Fruit fly (Drosophila melanogaster): ENCODE data around the gene Orct.

The Orct gene

dm6 chr3R:24272775-24273290 is 3.2 kb upstream of the Orct start, which contains the start of gene Orct2 (continued):
- no peak for TF ChIP-seq D19B (GFP tag; optimal IDR thresholded peaks at IDR 0.05)
- TF ChIP-seq CG10431 (GFP tag; optimal IDR thresholded peaks at IDR 0.05): no peak
- TF ChIP-seq gro (GFP tag; optimal IDR thresholded peaks at IDR 0.05): peak; percentile 49
- no peak for TF ChIP-seq gfzf (GFP tag; optimal IDR thresholded peaks at IDR 0.05)
- TF ChIP-seq CG3838 (GFP tag; optimal IDR thresholded peaks at IDR 0.05): no peak
- peak; percentile 74 for TF ChIP-seq nom (GFP tag; optimal IDR thresholded peaks at IDR 0.05)
- TF ChIP-seq CG2129 (GFP tag; IDR thresholded peaks at IDR 0.05; ENCODE audit: partially characterized antibody): no peak
- no peak for TF ChIP-seq CG9215 (GFP tag; IDR thresholded peaks at IDR 0.05)
- peak; percentile 60 for TF ChIP-seq Nf-YC (tag; optimal IDR thresholded peaks at IDR 0.05)
- TF ChIP-seq CTCF (GFP tag; optimal IDR thresholded peaks at IDR 0.05): no peak
- 0 out of 2 replicates have a peak, but pooled peaks have one; percentile 34 for TF ChIP-seq stc (GFP tag; IDR thresholded peaks at IDR 0.05)
- peak; percentile 56 for TF ChIP-seq CG5180 (GFP tag; optimal IDR thresholded peaks at IDR 0.05)
- no peak for TF ChIP-seq Ets65A (GFP tag)
- no peak for TF ChIP-seq CG7963 (GFP tag; IDR thresholded peaks at IDR 0.05; ENCODE audit: partially characterized antibody)
- TF ChIP-seq stwl (tag; optimal IDR thresholded peaks at IDR 0.05): no peak
- TF ChIP-seq Chrac-16 (GFP tag; optimal IDR thresholded peaks at IDR 0.05): no peak
- no peak for TF ChIP-seq lilli (GFP tag; optimal IDR thresholded peaks at IDR 0.05)
- TF ChIP-seq peb (GFP tag; IDR thresholded peaks at IDR 0.05): no peak
- no peak for TF ChIP-seq Ets97D (GFP tag; optimal IDR thresholded peaks at IDR 0.05)
- no peak for TF ChIP-seq ap (GFP tag; IDR thresholded peaks at IDR 0.05)
- TF ChIP-seq CG11456 (GFP tag; IDR thresholded peaks at IDR 0.05): no peak
- no peak for TF ChIP-seq CG10565 (GFP tag; optimal IDR thresholded peaks at IDR 0.05)
- TF ChIP-seq vvl (GFP tag; IDR thresholded peaks at IDR 0.05): no peak
- no peak for TF ChIP-seq CG7357 (GFP tag; IDR thresholded peaks at IDR 0.05)
- no peak for TF ChIP-seq ase (GFP tag; IDR thresholded peaks at IDR 0.05)
- TF ChIP-seq klu (GFP tag; IDR thresholded peaks at IDR 0.05): no peak
- peak; percentile 4 for TF ChIP-seq CG2712 (tag; optimal IDR thresholded peaks at IDR 0.05)
- TF ChIP-seq Hmx (GFP tag; optimal IDR thresholded peaks at IDR 0.05): no peak
- TF ChIP-seq BEAF-32 (GFP tag; optimal IDR thresholded peaks at IDR 0.05): no peak
- no peak for TF ChIP-seq CG31224 (GFP tag; IDR thresholded peaks at IDR 0.05)
- no peak for TF ChIP-seq schlank (tag; optimal IDR thresholded peaks at IDR 0.05)
- TF ChIP-seq psq (GFP tag; optimal IDR thresholded peaks at IDR 0.05): no peak
- no peak for TF ChIP-seq Elba2 (GFP tag; optimal IDR thresholded peaks at IDR 0.05)
- peak; percentile 33 for TF ChIP-seq CG13296 (GFP tag; optimal IDR thresholded peaks at IDR 0.05)
- TF ChIP-seq CG17359 (tag; optimal IDR thresholded peaks at IDR 0.05): no peak
- TF ChIP-seq CG18619 (GFP tag; optimal IDR thresholded peaks at IDR 0.05): no peak
- no peak for TF ChIP-seq ERR (GFP tag; optimal IDR thresholded peaks at IDR 0.05)
- TF ChIP-seq E2f1 (GFP tag; IDR thresholded peaks at IDR 0.05): no peak
- TF ChIP-seq CG30403 (GFP tag; optimal IDR thresholded peaks at IDR 0.05): no peak
- peak; percentile 22 for TF ChIP-seq grau (tag; optimal IDR thresholded peaks at IDR 0.05)
- no peak for TF ChIP-seq sima (GFP tag; optimal IDR thresholded peaks at IDR 0.05)
- TF ChIP-seq CG12155 (GFP tag; optimal IDR thresholded peaks at IDR 0.05): no peak
- TF ChIP-seq pho (GFP tag; optimal IDR thresholded peaks at IDR 0.05): no peak
- TF ChIP-seq Six4 (GFP tag; optimal IDR thresholded peaks at IDR 0.05): no peak
- TF ChIP-seq tio (GFP tag; optimal IDR thresholded peaks at IDR 0.05): no peak
- TF ChIP-seq CG3163 (GFP tag; optimal IDR thresholded peaks at IDR 0.05): no peak
- TF ChIP-seq Blimp-1 (GFP tag; optimal IDR thresholded peaks at IDR 0.05): no peak
- TF ChIP-seq HHEX (GFP tag; optimal IDR thresholded peaks at IDR 0.05): peak; percentile 25
- TF ChIP-seq Vsx1 (GFP tag; optimal IDR thresholded peaks at IDR 0.05): no peak
- no peak for TF ChIP-seq CG6272 (GFP tag; IDR thresholded peaks at IDR 0.05)
- no peak for TF ChIP-seq CG16815 (GFP tag; optimal IDR thresholded peaks at IDR 0.05)
- no peak for TF ChIP-seq CG9609 (GFP tag; optimal IDR thresholded peaks at IDR 0.05)
- TF ChIP-seq CG10654 (GFP tag; optimal IDR thresholded peaks at IDR 0.05): no peak
